Fruit fly (Drosophila melanogaster): ENCODE data around the gene CG11693.

DNA sequence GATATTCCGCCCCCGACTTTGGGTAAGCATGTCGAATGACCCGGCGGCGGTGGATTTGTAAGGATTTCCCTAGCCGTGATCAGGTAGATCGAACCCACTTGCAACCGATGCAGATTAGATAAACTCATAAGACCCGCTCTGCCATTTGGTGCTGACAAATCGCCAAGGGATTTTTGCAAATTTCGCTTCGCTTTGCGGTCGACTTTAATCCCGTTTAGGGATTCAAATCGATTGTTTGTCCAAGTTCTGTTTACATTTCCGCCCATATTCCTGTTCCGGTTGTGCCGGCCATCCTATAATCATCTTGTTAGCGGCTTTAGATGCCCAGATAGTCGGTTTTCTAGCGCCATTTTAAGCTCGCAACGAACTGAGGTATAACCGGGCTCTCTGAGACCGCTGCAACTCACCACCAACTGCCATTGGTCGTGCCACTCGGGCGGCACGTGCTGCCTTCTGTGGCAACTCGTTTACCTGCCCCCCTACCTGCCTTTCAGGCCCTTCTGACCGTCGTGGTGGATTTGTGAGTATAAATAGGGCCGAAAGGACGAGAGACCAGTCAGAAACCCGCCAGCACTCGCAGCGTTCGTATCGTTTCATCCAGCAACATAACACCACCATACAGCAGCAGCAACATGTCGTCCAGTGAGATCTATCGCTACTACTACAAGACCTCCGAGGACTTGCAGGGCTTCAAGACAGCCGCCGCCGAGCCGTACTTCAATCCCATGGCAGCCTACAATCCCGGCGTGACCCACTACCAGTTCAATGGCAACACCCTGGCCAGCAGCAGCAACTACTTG is 32.9 kb downstream of the CG11693 start, which contains the start of gene ato:
- TF ChIP-seq psq (optimal IDR thresholded peaks at IDR 0.05) (no peak), insv (optimal IDR thresholded peaks at IDR 0.05) (no peak), h (optimal IDR thresholded peaks at IDR 0.05) (no peak), ttk (optimal IDR thresholded peaks at IDR 0.05) (no peak)

All from Kc167 (cell line).